Fruit fly (Drosophila melanogaster): ENCODE measurements around the gene TotE.

TotE gene

DNA sequence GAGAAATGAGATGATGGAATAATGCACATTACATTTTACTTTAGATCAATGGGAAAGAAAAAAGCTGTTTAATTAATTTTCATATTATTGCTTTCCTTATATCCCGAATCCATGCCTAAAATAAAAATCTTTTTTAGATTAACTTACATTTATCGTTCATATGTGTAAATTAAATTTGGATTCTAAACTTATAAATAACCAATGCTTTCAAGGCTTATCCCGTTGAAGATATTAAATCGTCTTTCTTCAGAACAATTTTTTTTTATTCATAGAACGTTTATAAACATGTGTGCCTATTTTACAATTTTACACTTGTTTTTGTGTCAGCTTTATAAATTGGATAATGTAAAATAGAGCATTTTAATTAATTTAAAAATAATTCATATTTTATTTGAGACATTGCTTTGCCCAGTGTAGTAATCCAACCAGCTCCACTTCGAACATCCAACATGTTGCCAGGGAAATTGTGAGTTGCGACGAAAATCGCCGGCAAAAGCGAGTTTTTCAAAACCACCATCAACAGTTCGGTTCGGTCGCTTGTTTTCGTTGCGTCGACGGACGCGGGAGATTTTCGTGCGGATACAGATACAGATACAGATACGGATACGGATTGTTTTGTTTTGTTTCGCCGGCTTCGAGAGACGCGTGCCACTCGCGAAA, 17.7 kb downstream of the TotE start (continued):
- peak; percentile 63 for TF ChIP-seq row (GFP tag; IDR thresholded peaks at IDR 0.05)
- peak; percentile 82 for TF ChIP-seq CG9437 (GFP tag; optimal IDR thresholded peaks at IDR 0.05)
- TF ChIP-seq run (tag; optimal IDR thresholded peaks at IDR 0.05), result peak; percentile 56
- TF ChIP-seq Hr3 (GFP tag; optimal IDR thresholded peaks at IDR 0.05), result peak; percentile 80
- TF ChIP-seq ash1 (GFP tag; optimal IDR thresholded peaks at IDR 0.05), result no peak
- TF ChIP-seq HLHmδ (GFP tag; optimal IDR thresholded peaks at IDR 0.05), result peak; percentile 56
- peak; percentile 47 for TF ChIP-seq scrt (GFP tag; optimal IDR thresholded peaks at IDR 0.05)
- TF ChIP-seq CG4282 (GFP tag; optimal IDR thresholded peaks at IDR 0.05), result no peak
- peak; percentile 85 for TF ChIP-seq nmo (GFP tag; optimal IDR thresholded peaks at IDR 0.05)
- TF ChIP-seq CG17361 (GFP tag; IDR thresholded peaks at IDR 0.05), result peak; percentile 96; the same call in 2 of the 3 replicates
- peak; percentile 56; the same call in 1 of the 2 replicates for TF ChIP-seq Drgx (GFP tag; IDR thresholded peaks at IDR 0.05)
- peak; percentile 90 for TF ChIP-seq CG2712 (tag; optimal IDR thresholded peaks at IDR 0.05)
- TF ChIP-seq CG4424 (GFP tag; optimal IDR thresholded peaks at IDR 0.05), result peak; percentile 90
- 0 out of 2 replicates have a peak, but pooled peaks have one; percentile 24 for TF ChIP-seq CG6272 (GFP tag; IDR thresholded peaks at IDR 0.05)
- TF ChIP-seq CG10147 (GFP tag; optimal IDR thresholded peaks at IDR 0.05), result peak; percentile 47
- TF ChIP-seq CG32532 (GFP tag; IDR thresholded peaks at IDR 0.05), result peak; percentile 58; the same call in 1 of the 2 replicates
- peak; percentile 17 for TF ChIP-seq Atf3 (GFP tag; optimal IDR thresholded peaks at IDR 0.05)
- TF ChIP-seq pnt (GFP tag; optimal IDR thresholded peaks at IDR 0.05), result no peak
- no peak for TF ChIP-seq cad (GFP tag; optimal IDR thresholded peaks at IDR 0.05)
- peak; percentile 55 for TF ChIP-seq CG12104 (GFP tag; optimal IDR thresholded peaks at IDR 0.05)
- no peak for TF ChIP-seq CG10543 (GFP tag; optimal IDR thresholded peaks at IDR 0.05)
- no peak for TF ChIP-seq sima (GFP tag; optimal IDR thresholded peaks at IDR 0.05)
- TF ChIP-seq CG17385 (GFP tag; optimal IDR thresholded peaks at IDR 0.05), result peak; percentile 75
- TF ChIP-seq CG8281 (tag; optimal IDR thresholded peaks at IDR 0.05), result peak; percentile 28
- TF ChIP-seq CG12769 (tag; optimal IDR thresholded peaks at IDR 0.05), result no peak
- peak; percentile 32 for TF ChIP-seq CG18011 (GFP tag; optimal IDR thresholded peaks at IDR 0.05)
- no peak for TF ChIP-seq zfh2 (GFP tag; optimal IDR thresholded peaks at IDR 0.05)
- TF ChIP-seq CG11504 (tag; optimal IDR thresholded peaks at IDR 0.05), result peak; percentile 88
- TF ChIP-seq CG3163 (GFP tag; optimal IDR thresholded peaks at IDR 0.05), result no peak
- peak; percentile 16 for TF ChIP-seq Camta (GFP tag; optimal IDR thresholded peaks at IDR 0.05)
- peak; percentile 62 for TF ChIP-seq CG6765 (GFP tag; optimal IDR thresholded peaks at IDR 0.05)
- no peak for TF ChIP-seq jumu (GFP tag; optimal IDR thresholded peaks at IDR 0.05)
- TF ChIP-seq Hand (GFP tag; optimal IDR thresholded peaks at IDR 0.05), result peak; percentile 50
- peak; percentile 48 for TF ChIP-seq lmd (GFP tag; IDR thresholded peaks at IDR 0.05)
- peak; percentile 88 for TF ChIP-seq Ssrp (tag; optimal IDR thresholded peaks at IDR 0.05)
- peak; percentile 10 for TF ChIP-seq psq (GFP tag; optimal IDR thresholded peaks at IDR 0.05)
- no peak for TF ChIP-seq Dad (GFP tag; optimal IDR thresholded peaks at IDR 0.05)
- no peak for TF ChIP-seq CG12071 (GFP tag; optimal IDR thresholded peaks at IDR 0.05)
- TF ChIP-seq CG2889 (GFP tag; IDR thresholded peaks at IDR 0.05), result no peak
- TF ChIP-seq CG1024 (GFP tag; IDR thresholded peaks at IDR 0.05), result peak; percentile 42; the same call in 1 of the 2 replicates
- TF ChIP-seq fd96Cb (tag; optimal IDR thresholded peaks at IDR 0.05), result peak; percentile 84
- peak; percentile 69 for TF ChIP-seq Sry-β (GFP tag; optimal IDR thresholded peaks at IDR 0.05)
- 0 out of 2 replicates have a peak, but pooled peaks have one; percentile 29 for TF ChIP-seq Oaz (GFP tag; IDR thresholded peaks at IDR 0.05)
- TF ChIP-seq nau (GFP tag; optimal IDR thresholded peaks at IDR 0.05), result peak; percentile 35
- peak; percentile 37 for TF ChIP-seq CG12299 (tag; optimal IDR thresholded peaks at IDR 0.05)
- no peak for TF ChIP-seq CG7987 (GFP tag; optimal IDR thresholded peaks at IDR 0.05)
- TF ChIP-seq CG11696 (GFP tag; IDR thresholded peaks at IDR 0.05), result 0 out of 2 replicates have a peak, but pooled peaks have one; percentile 48
- TF ChIP-seq ems (GFP tag; optimal IDR thresholded peaks at IDR 0.05), result no peak
- no peak for TF ChIP-seq Dip2 (GFP tag; IDR thresholded peaks at IDR 0.05)
- TF ChIP-seq TFAM (GFP tag; optimal IDR thresholded peaks at IDR 0.05), result no peak

Data from whole organism, embryonic.